Fruit fly (Drosophila melanogaster) whole organism, embryonic: Measurements from ENCODE around the gene IA-2.

Experiments
- ATbp ChIP-seq: fragments of 200-800 bp; sonication (Bioruptor generic); optimal IDR thresholded peaks from 2 replicates; lab custom pipeline; 2017; ENCODE audit warnings: missing biosample characterization, mild to moderate bottlenecking, missing genetic modification characterization, missing genetic modification reagents
- Atf6 ChIP-seq: fragments of 200-800 bp; sonication (Bioruptor generic); IDR thresholded peaks from 2 replicates; pipeline ENCODE4 v1.3.6; 2022; ENCODE audit warnings: missing biosample characterization, missing genetic modification characterization
- Bteb2 ChIP-seq: fragments of 200-800 bp; sonication (Bioruptor generic); optimal IDR thresholded peaks from 2 replicates; lab custom pipeline; 2016; ENCODE audit warnings: missing biosample characterization, missing genetic modification characterization
- C15 ChIP-seq: fragments of 200-800 bp; sonication (Bioruptor generic); IDR thresholded peaks from 3 replicates; pipeline ENCODE4 v1.3.6; 2022; ENCODE audit warnings: missing biosample characterization, missing genetic modification characterization
- CG11504 ChIP-seq: fragments of 200-800 bp; sonication (Bioruptor generic); optimal IDR thresholded peaks from 3 replicates; lab custom pipeline; 2019; ENCODE audit warnings: missing biosample characterization, mild to moderate bottlenecking, missing genetic modification characterization, moderate library complexity
- CG12104 ChIP-seq: fragments of 200-800 bp; sonication (Bioruptor generic); optimal IDR thresholded peaks from 3 replicates; lab custom pipeline; 2016; ENCODE audit warnings: missing biosample characterization, missing genetic modification characterization
- CG13624 ChIP-seq: fragments of 200-800 bp; sonication (Bioruptor generic); optimal IDR thresholded peaks from 2 replicates; lab custom pipeline; 2016; ENCODE audit warnings: missing biosample characterization, missing genetic modification characterization
- CG15696 ChIP-seq: fragments of 200-800 bp; sonication (Bioruptor generic); optimal IDR thresholded peaks from 2 replicates; lab custom pipeline; 2019; ENCODE audit warnings: missing biosample characterization, mild to moderate bottlenecking, missing genetic modification characterization, moderate library complexity
- CG1602 ChIP-seq: fragments of 200-800 bp; sonication (Bioruptor generic); optimal IDR thresholded peaks from 3 replicates; lab custom pipeline; 2016; ENCODE audit warnings: missing biosample characterization, missing genetic modification characterization
- CG1647 ChIP-seq: fragments of 200-800 bp; sonication (Bioruptor generic); optimal IDR thresholded peaks from 3 replicates; lab custom pipeline; 2016; ENCODE audit warnings: missing biosample characterization, missing genetic modification characterization
- CG16813 ChIP-seq: fragments of 200-800 bp; sonication (Bioruptor generic); IDR thresholded peaks from 3 replicates; pipeline ENCODE4 v1.3.6; 2022; ENCODE audit warnings: missing biosample characterization, missing genetic modification characterization; ENCODE audit not compliant: partially characterized antibody
- CG17385 ChIP-seq: fragments of 200-800 bp; sonication (Bioruptor generic); optimal IDR thresholded peaks from 3 replicates; lab custom pipeline; 2018; ENCODE audit warnings: missing biosample characterization, mild to moderate bottlenecking, missing genetic modification characterization
- CG17802 ChIP-seq: fragments of 200-800 bp; sonication (Bioruptor generic); optimal IDR thresholded peaks from 2 replicates; lab custom pipeline; 2018; ENCODE audit warnings: missing biosample characterization, mild to moderate bottlenecking, missing genetic modification characterization, moderate library complexity
- CG18262 ChIP-seq: fragments of 200-800 bp; optimal IDR thresholded peaks from 3 replicates; lab custom pipeline; 2019; ENCODE audit warnings: missing biosample characterization, mild to moderate bottlenecking, missing genetic modification characterization, moderate library complexity
- CG30020 ChIP-seq: fragments of 200-800 bp; optimal IDR thresholded peaks from 2 replicates; lab custom pipeline; 2019; ENCODE audit warnings: missing biosample characterization, mild to moderate bottlenecking, missing genetic modification characterization, moderate library complexity
- CG31224 ChIP-seq: fragments of 200-800 bp; sonication (Bioruptor generic); IDR thresholded peaks from 2 replicates; pipeline ENCODE4 v1.3.6; 2022; ENCODE audit warnings: missing biosample characterization, missing genetic modification characterization
- CG31388 ChIP-seq: fragments of 200-800 bp; sonication (Bioruptor generic); optimal IDR thresholded peaks from 2 replicates; lab custom pipeline; 2016; ENCODE audit warnings: missing biosample characterization, missing genetic modification characterization
- CG4360 ChIP-seq: fragments of 200-800 bp; sonication (Bioruptor generic); IDR thresholded peaks from 2 replicates; pipeline ENCODE4 v1.3.6; 2022; ENCODE audit warnings: missing biosample characterization, missing genetic modification characterization
- CG4617 ChIP-seq: fragments of 200-800 bp; sonication (Bioruptor generic); optimal IDR thresholded peaks from 3 replicates; lab custom pipeline; 2016; ENCODE audit warnings: missing biosample characterization, missing genetic modification characterization, borderline replicate concordance
- CG4854 ChIP-seq: fragments of 200-800 bp; sonication (Bioruptor generic); optimal IDR thresholded peaks from 2 replicates; lab custom pipeline; 2016; ENCODE audit warnings: missing biosample characterization, missing genetic modification characterization, inconsistent platforms
- CG6175 ChIP-seq: fragments of 200-800 bp; sonication (Bioruptor generic); IDR thresholded peaks from 3 replicates; pipeline ENCODE4 v1.3.6; 2022; ENCODE audit warnings: missing biosample characterization, missing genetic modification characterization
- CG6254 ChIP-seq: fragments of 200-800 bp; sonication (Bioruptor generic); optimal IDR thresholded peaks from 3 replicates; lab custom pipeline; 2017; ENCODE audit warnings: mild to moderate bottlenecking, missing biosample characterization, missing genetic modification reagents, missing genetic modification characterization
- CG8089 ChIP-seq: fragments of 200-800 bp; sonication (Bioruptor generic); optimal IDR thresholded peaks from 3 replicates; lab custom pipeline; 2016; ENCODE audit warnings: missing biosample characterization, missing genetic modification characterization
- CG9437 ChIP-seq: fragments of 200-800 bp; sonication (Bioruptor generic); optimal IDR thresholded peaks from 2 replicates; lab custom pipeline; 2018; ENCODE audit warnings: missing biosample characterization, mild to moderate bottlenecking, missing genetic modification characterization
- CG9932 ChIP-seq: fragments of 200-800 bp; sonication (Bioruptor generic); IDR thresholded peaks from 2 replicates; pipeline ENCODE4 v1.3.6; 2022; ENCODE audit warnings: missing biosample characterization, missing genetic modification characterization
- HHEX ChIP-seq: fragments of 200-800 bp; sonication (Bioruptor generic); optimal IDR thresholded peaks from 3 replicates; lab custom pipeline; 2017; ENCODE audit warnings: missing biosample characterization, mild to moderate bottlenecking, missing genetic modification characterization, missing genetic modification reagents
- HLH4C ChIP-seq: fragments of 200-800 bp; sonication (Bioruptor generic); IDR thresholded peaks from 3 replicates; pipeline ENCODE4 v1.3.6; 2022; ENCODE audit warnings: missing biosample characterization, missing genetic modification characterization; ENCODE audit not compliant: partially characterized antibody
- HLHmδ ChIP-seq: fragments of 200-800 bp; sonication (Bioruptor generic); optimal IDR thresholded peaks from 2 replicates; lab custom pipeline; 2018; ENCODE audit warnings: missing biosample characterization, mild to moderate bottlenecking, missing genetic modification characterization, moderate library complexity
- HmgD ChIP-seq: fragments of 200-800 bp; sonication (Bioruptor generic); optimal IDR thresholded peaks from 3 replicates; lab custom pipeline; 2016; ENCODE audit warnings: missing biosample characterization, missing genetic modification characterization
- Hr39 ChIP-seq: fragments of >200 bp; optimal IDR thresholded peaks from 2 replicates; lab custom pipeline; 2017
- Lhr ChIP-seq: fragments of 200-800 bp; sonication (Bioruptor generic); optimal IDR thresholded peaks from 3 replicates; lab custom pipeline; 2017; ENCODE audit warnings: mild to moderate bottlenecking, missing biosample characterization, missing genetic modification reagents, missing genetic modification characterization
- Taf1 ChIP-seq: fragments of 200-800 bp; sonication (Bioruptor generic); IDR thresholded peaks from 2 replicates; pipeline ENCODE4 v1.3.6; 2022; ENCODE audit warnings: missing biosample characterization, missing genetic modification characterization
- aop ChIP-seq: fragments of 200-800 bp; sonication (Bioruptor generic); IDR thresholded peaks from 2 replicates; pipeline ENCODE4 v1.3.6; 2022; ENCODE audit warnings: missing biosample characterization, missing genetic modification characterization
- disco-r ChIP-seq: fragments of 200-800 bp; sonication (Bioruptor generic); optimal IDR thresholded peaks from 2 replicates; lab custom pipeline; 2016; ENCODE audit warnings: missing biosample characterization, missing genetic modification characterization
- eve ChIP-seq, 2 experiments: fragments of >200 bp; optimal IDR thresholded peaks; 2 replicates each; lab custom pipeline; 2017; ENCODE audit warnings: missing biosample characterization in 2 of 2, missing genetic modification characterization in 2 of 2
- fd96Cb ChIP-seq: fragments of 200-800 bp; sonication (Bioruptor generic); optimal IDR thresholded peaks from 2 replicates; lab custom pipeline; 2018; ENCODE audit warnings: missing biosample characterization, mild to moderate bottlenecking, missing genetic modification characterization, moderate library complexity
- grau ChIP-seq: fragments of 200-800 bp; optimal IDR thresholded peaks from 3 replicates; lab custom pipeline; 2019; ENCODE audit warnings: missing biosample characterization, mild to moderate bottlenecking, missing genetic modification characterization, moderate library complexity
- h ChIP-seq: fragments of >200 bp; optimal IDR thresholded peaks from 2 replicates; lab custom pipeline; 2017
- ham ChIP-seq: fragments of 200-800 bp; sonication (Bioruptor generic); IDR thresholded peaks from 2 replicates; pipeline ENCODE4 v1.3.6; 2022; ENCODE audit warnings: missing biosample characterization, missing genetic modification characterization
- hbn ChIP-seq: fragments of 200-800 bp; sonication (Bioruptor generic); IDR thresholded peaks from 2 replicates; pipeline ENCODE4 v1.3.6; 2022; ENCODE audit warnings: missing biosample characterization, missing genetic modification characterization; ENCODE audit not compliant: partially characterized antibody
- jumu ChIP-seq: fragments of 200-800 bp; sonication (Bioruptor generic); optimal IDR thresholded peaks from 3 replicates; lab custom pipeline; 2016; ENCODE audit warnings: missing biosample characterization, missing genetic modification characterization
- otp ChIP-seq: fragments of 200-800 bp; sonication (Bioruptor generic); IDR thresholded peaks from 3 replicates; pipeline ENCODE4, ENCODE4 v1.3.6; 2022; ENCODE audit warnings: missing biosample characterization, missing genetic modification characterization
- phol ChIP-seq: fragments of 200-800 bp; sonication (Bioruptor generic); optimal IDR thresholded peaks from 3 replicates; lab custom pipeline; 2018; ENCODE audit warnings: missing biosample characterization, mild to moderate bottlenecking, missing genetic modification characterization, moderate library complexity
- pita ChIP-seq: fragments of 200-800 bp; sonication (Bioruptor generic); optimal IDR thresholded peaks from 2 replicates; lab custom pipeline; 2017; ENCODE audit warnings: missing biosample characterization, mild to moderate bottlenecking, missing genetic modification characterization
- psq ChIP-seq: fragments of 200-800 bp; sonication (Bioruptor generic); optimal IDR thresholded peaks from 2 replicates; lab custom pipeline; 2017; ENCODE audit warnings: missing biosample characterization, missing genetic modification characterization
- pum ChIP-seq: fragments of 200-800 bp; sonication (Bioruptor generic); optimal IDR thresholded peaks from 2 replicates; lab custom pipeline; 2016; ENCODE audit warnings: missing biosample characterization, missing genetic modification characterization
- salm ChIP-seq: fragments of 200-800 bp; sonication (Bioruptor generic); optimal IDR thresholded peaks from 2 replicates; lab custom pipeline; 2018; ENCODE audit warnings: missing biosample characterization, mild to moderate bottlenecking, missing genetic modification characterization
- sima ChIP-seq: fragments of 200-800 bp; sonication (Bioruptor generic); optimal IDR thresholded peaks from 2 replicates; lab custom pipeline; 2016; ENCODE audit warnings: missing biosample characterization, missing genetic modification characterization
- tio ChIP-seq: fragments of 200-800 bp; sonication (Bioruptor generic); optimal IDR thresholded peaks from 2 replicates; lab custom pipeline; 2017; ENCODE audit warnings: missing biosample characterization, missing genetic modification characterization, inconsistent platforms
- trh ChIP-seq: fragments of 200-800 bp; sonication (Bioruptor generic); optimal IDR thresholded peaks from 2 replicates; lab custom pipeline; 2016; ENCODE audit warnings: missing biosample characterization, missing genetic modification characterization
- twi ChIP-seq: fragments of 200-800 bp; optimal IDR thresholded peaks from 2 replicates; lab custom pipeline; 2019; ENCODE audit warnings: missing biosample characterization, mild to moderate bottlenecking, missing genetic modification characterization, moderate library complexity
- wdn ChIP-seq: fragments of 200-800 bp; sonication (Bioruptor generic); IDR thresholded peaks from 2 replicates; pipeline ENCODE4 v1.3.6; 2022; ENCODE audit warnings: missing biosample characterization, missing genetic modification characterization

The IA-2 gene

dm6 chr2L:1075753-1076152 is 27.9 kb upstream of the IA-2 start (continued):
- TF ChIP-seq eve (GFP tag; optimal IDR thresholded peaks at IDR 0.05; lab: Kevin White, UChicago), result peak in 1 of 2 experiments; percentile 17
- TF ChIP-seq hbn (GFP tag; lab: Robert Waterston, UW), result no peak
- peak; percentile 45; the same call in 1 of the 2 replicates for TF ChIP-seq Taf1
- peak; percentile 84 for TF ChIP-seq disco-r (GFP tag; lab: Kevin White, UChicago)
- peak; percentile 67 for TF ChIP-seq CG4360
- peak; percentile 83 for TF ChIP-seq CG17385 (GFP tag; lab: Kevin White, UChicago)
- TF ChIP-seq pita (GFP tag; lab: Kevin White, UChicago), result no peak
- TF ChIP-seq CG6175 (GFP tag; lab: Robert Waterston, UW), result peak; percentile 76; the same call in 1 of the 3 replicates
- peak; percentile 95 for TF ChIP-seq jumu (GFP tag; lab: Kevin White, UChicago)
- TF ChIP-seq CG15696 (tag; lab: Kevin White, UChicago), result peak; percentile 90
- TF ChIP-seq ATbp, result peak; percentile 94
- TF ChIP-seq CG6254 (GFP tag; lab: Kevin White, UChicago), result peak; percentile 86
- peak; percentile 98 for TF ChIP-seq otp (GFP tag; lab: Robert Waterston, UW)
- TF ChIP-seq CG13624 (GFP tag; lab: Kevin White, UChicago), result peak; percentile 86
- TF ChIP-seq CG11504 (tag; lab: Kevin White, UChicago), result peak; percentile 92
- TF ChIP-seq Hr39 (lab: Kevin White, UChicago), result no peak
- TF ChIP-seq CG4854, result peak; percentile 80
- peak; percentile 87 for TF ChIP-seq Atf6 (GFP tag; lab: Robert Waterston, UW)
- TF ChIP-seq twi (tag; lab: Kevin White, UChicago), result peak; percentile 84
- TF ChIP-seq CG18262, result peak; percentile 92
- peak; percentile 83 for TF ChIP-seq HHEX (GFP tag; lab: Kevin White, UChicago)
- TF ChIP-seq CG1602 (GFP tag; lab: Kevin White, UChicago), result peak; percentile 96
- TF ChIP-seq grau (tag; lab: Kevin White, UChicago), result peak; percentile 82
- peak; percentile 77 for TF ChIP-seq Lhr
- peak; percentile 60 for TF ChIP-seq CG9932 (GFP tag; lab: Robert Waterston, UW)
- peak; percentile 85 for TF ChIP-seq trh
- peak; percentile 14; the same call in 1 of the 3 replicates for TF ChIP-seq C15 (GFP tag; lab: Robert Waterston, UW)
- peak; percentile 86 for TF ChIP-seq salm (tag; lab: Kevin White, UChicago)
- no peak for TF ChIP-seq ham (GFP tag; lab: Robert Waterston, UW)
- peak; percentile 54 for TF ChIP-seq CG30020 (tag; lab: Kevin White, UChicago)
- peak; percentile 84; the same call in 1 of the 2 replicates for TF ChIP-seq aop (GFP tag; lab: Robert Waterston, UW)
- TF ChIP-seq psq, result peak; percentile 84
- TF ChIP-seq CG4617 (GFP tag; lab: Kevin White, UChicago), result peak; percentile 90
- no peak for TF ChIP-seq h (lab: Kevin White, UChicago)
- TF ChIP-seq tio, result no peak
- peak; percentile 75; the same call in 1 of the 2 replicates for TF ChIP-seq wdn (GFP tag; lab: Robert Waterston, UW)
- peak; percentile 89 for TF ChIP-seq HmgD
- peak; percentile 70 for TF ChIP-seq CG31224 (GFP tag; lab: Robert Waterston, UW)
- TF ChIP-seq CG12104 (GFP tag; lab: Kevin White, UChicago), result peak; percentile 74
- peak; percentile 93 for TF ChIP-seq CG1647 (GFP tag; lab: Kevin White, UChicago)
- no peak for TF ChIP-seq CG16813 (GFP tag; lab: Robert Waterston, UW)
- TF ChIP-seq pum (GFP tag; lab: Kevin White, UChicago), result peak; percentile 94
- TF ChIP-seq Bteb2 (GFP tag; lab: Kevin White, UChicago), result peak; percentile 72
- no peak for TF ChIP-seq HLH4C (GFP tag; lab: Robert Waterston, UW)
- peak; percentile 95 for TF ChIP-seq fd96Cb (tag; lab: Kevin White, UChicago)
- TF ChIP-seq CG9437, result peak; percentile 76
- TF ChIP-seq sima (GFP tag; lab: Kevin White, UChicago), result peak; percentile 54
- TF ChIP-seq CG31388 (GFP tag; lab: Kevin White, UChicago), result peak; percentile 87
- TF ChIP-seq phol, result peak; percentile 92
- peak; percentile 96 for TF ChIP-seq CG8089 (GFP tag; lab: Kevin White, UChicago)
- TF ChIP-seq HLHmδ, result peak; percentile 39
- TF ChIP-seq CG17802 (tag; lab: Kevin White, UChicago), result peak; percentile 79
